Worm (Caenorhabditis elegans) whole organism, midembryonic: ENCODE results near the gene Y116A8C.25.

ENCODE experiments used
- T22C8.4 ChIP-seq: fragments of 200-800 bp; sonication (Bioruptor generic); IDR thresholded peaks from 2 replicates; pipeline ENCODE4 v1.3.6; 2022; ENCODE audit warnings: missing genetic modification characterization, missing compliant biosample characterization
- cog-1 ChIP-seq: sonication (generic microtip); optimal IDR thresholded peaks from 2 replicates; lab custom pipeline; 2016; ENCODE audit warnings: missing genetic modification characterization, missing compliant biosample characterization
- flt-1 ChIP-seq: fragments of 200-800 bp; sonication (Bioruptor generic); IDR thresholded peaks from 2 replicates; pipeline ENCODE4 v1.3.6; 2022; ENCODE audit warnings: missing genetic modification characterization, missing compliant biosample characterization
- klf-2 ChIP-seq: fragments of 200-800 bp; sonication (Bioruptor generic); conservative IDR thresholded peaks from 2 replicates; pipeline ENCODE4 v1.3.6; 2022; ENCODE audit warnings: missing genetic modification reagents, missing genetic modification characterization, missing compliant biosample characterization
- med-1 ChIP-seq: sonication (generic microtip); optimal IDR thresholded peaks from 2 replicates; lab custom pipeline; 2017; ENCODE audit warnings: missing genetic modification characterization, mild to moderate bottlenecking, missing compliant biosample characterization, antibody characterized with exemption, missing genetic modification reagents; ENCODE audit not compliant: insufficient read depth
- ref-1 ChIP-seq: fragments of 200-800 bp; sonication (Bioruptor generic); conservative IDR thresholded peaks from 2 replicates; pipeline ENCODE4 v1.3.6; 2022; ENCODE audit warnings: missing genetic modification reagents, missing genetic modification characterization, missing compliant biosample characterization
- tab-1 ChIP-seq: fragments of 200-800 bp; sonication (Bioruptor generic); IDR thresholded peaks from 2 replicates; pipeline ENCODE4 v1.3.6; 2022; ENCODE audit warnings: missing genetic modification characterization, missing compliant biosample characterization
- ztf-23 ChIP-seq: fragments of 200-800 bp; sonication (Bioruptor generic); IDR thresholded peaks from 2 replicates; pipeline ENCODE4 v1.3.6; 2022; ENCODE audit warnings: missing genetic modification reagents, missing genetic modification characterization, missing compliant biosample characterization

ce11 chrIV:17126512-17126911 is 48.0 kb upstream of the Y116A8C.25 start:
- TF ChIP-seq flt-1 (GFP tag; lab: Robert Waterston, UW): no peak
- no peak for TF ChIP-seq med-1 (GFP tag; lab: Kevin White, UChicago)
- TF ChIP-seq cog-1 (tag; lab: Kevin White, UChicago): no peak
- no peak for TF ChIP-seq tab-1 (GFP tag; lab: Robert Waterston, UW)
- TF ChIP-seq ref-1: no peak
- TF ChIP-seq ztf-23 (GFP tag; lab: Robert Waterston, UW): no peak
- no peak for TF ChIP-seq T22C8.4 (GFP tag; lab: Robert Waterston, UW)
- no peak for TF ChIP-seq klf-2 (GFP tag; lab: Robert Waterston, UW)
